Fruit fly (Drosophila melanogaster): ENCODE measurements around the gene rost.

The rost gene

DNA sequence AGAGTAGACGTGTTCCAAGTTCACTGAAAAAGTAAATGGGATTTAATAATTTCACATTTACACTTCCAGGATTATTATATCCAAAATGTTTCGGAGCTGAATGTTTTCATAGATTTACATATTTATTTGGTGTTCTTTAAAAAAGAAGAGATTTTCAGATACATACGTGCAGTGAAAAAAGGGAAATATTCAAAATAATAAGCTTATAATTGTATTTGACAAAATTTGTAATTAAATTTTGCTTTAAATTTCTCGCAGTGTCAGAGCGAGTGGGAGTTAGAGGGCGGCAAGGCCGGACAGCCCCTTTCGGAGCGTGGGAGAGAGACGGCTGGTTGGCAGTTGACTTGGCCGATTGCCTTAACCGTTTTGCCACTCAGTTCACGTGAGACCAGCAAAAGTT lies 52.3 kb downstream of the rost start, which contains the start of gene Tsp29Fb:
Gene Tsp29Fb (plus strand): TSS at position 388 of the 400 bp plus-strand sequence.
- TF ChIP-seq Eip78C (GFP tag) (peak; percentile 89), cyc (GFP tag; optimal IDR thresholded peaks at IDR 0.05) (peak; percentile 50), Eip93F (GFP tag; optimal IDR thresholded peaks at IDR 0.05) (no peak), CG3032 (tag; optimal IDR thresholded peaks at IDR 0.05) (no peak), salr (GFP tag; optimal IDR thresholded peaks at IDR 0.05) (peak in 1 of 2 experiments; percentile 40), CG8319 (GFP tag; optimal IDR thresholded peaks at IDR 0.05) (no peak), fd85E (GFP tag; optimal IDR thresholded peaks at IDR 0.05) (no peak), CG1621 (tag; optimal IDR thresholded peaks at IDR 0.05) (no peak), Hr39 (GFP tag; optimal IDR thresholded peaks at IDR 0.05) (peak; percentile 76), eg (GFP tag; IDR thresholded peaks at IDR 0.05) (peak; percentile 58; the same call in 2 of the 3 replicates), CG16779 (tag; optimal IDR thresholded peaks at IDR 0.05) (no peak), CG6792 (GFP tag; optimal IDR thresholded peaks at IDR 0.05) (peak; percentile 44), Smox (GFP tag; optimal IDR thresholded peaks at IDR 0.05) (peak; percentile 62), CG8632 (GFP tag; optimal IDR thresholded peaks at IDR 0.05) (peak; percentile 61), acj6 (GFP tag; optimal IDR thresholded peaks at IDR 0.05) (peak; percentile 63), CG10669 (GFP tag; optimal IDR thresholded peaks at IDR 0.05) (no peak), Blimp-1 (GFP tag; optimal IDR thresholded peaks at IDR 0.05) (peak; percentile 38), achi (GFP tag; optimal IDR thresholded peaks at IDR 0.05) (peak; percentile 49), CG11762 (GFP tag; optimal IDR thresholded peaks at IDR 0.05; ENCODE audit: insufficient read depth) (peak; percentile 23), CG8119 (GFP tag; IDR thresholded peaks at IDR 0.05) (peak; percentile 64), CG10631 (GFP tag; optimal IDR thresholded peaks at IDR 0.05) (peak; percentile 30), CG6854 (GFP tag; optimal IDR thresholded peaks at IDR 0.05) (no peak), fkh (GFP tag; optimal IDR thresholded peaks at IDR 0.05) (no peak), CG4318 (GFP tag; optimal IDR thresholded peaks at IDR 0.05) (no peak), vri (GFP tag; optimal IDR thresholded peaks at IDR 0.05) (peak; percentile 4), Sox14 (GFP tag; optimal IDR thresholded peaks at IDR 0.05) (peak; percentile 61), CG6276 (GFP tag; optimal IDR thresholded peaks at IDR 0.05) (no peak), CG7368 (GFP tag; optimal IDR thresholded peaks at IDR 0.05) (peak; percentile 39), spab (GFP tag; optimal IDR thresholded peaks at IDR 0.05) (no peak), topi (GFP tag; optimal IDR thresholded peaks at IDR 0.05) (peak; percentile 66), CG15336 (GFP tag; IDR thresholded peaks at IDR 0.05) (peak; percentile 53; the same call in 1 of the 2 replicates), CG3919 (GFP tag; optimal IDR thresholded peaks at IDR 0.05) (no peak), CG34406 (GFP tag; optimal IDR thresholded peaks at IDR 0.05) (peak; percentile 57), esn (GFP tag; optimal IDR thresholded peaks at IDR 0.05) (peak; percentile 75), CG9139 (GFP tag; optimal IDR thresholded peaks at IDR 0.05) (no peak), Sox102F (GFP tag; optimal IDR thresholded peaks at IDR 0.05) (peak; percentile 63), CG6163 (GFP tag; IDR thresholded peaks at IDR 0.05) (0 out of 3 replicates have a peak, but pooled peaks have one; percentile 30), CG11902 (GFP tag; optimal IDR thresholded peaks at IDR 0.05) (peak; percentile 20), CG31627 (GFP tag; optimal IDR thresholded peaks at IDR 0.05) (peak; percentile 71), svp (GFP tag) (peak; percentile 91), dac (GFP tag; optimal IDR thresholded peaks at IDR 0.05) (no peak), CG32006 (GFP tag; optimal IDR thresholded peaks at IDR 0.05) (peak; percentile 56), fd59A (GFP tag; optimal IDR thresholded peaks at IDR 0.05) (no peak), Met (GFP tag; optimal IDR thresholded peaks at IDR 0.05) (peak; percentile 76), Ets96B (tag; optimal IDR thresholded peaks at IDR 0.05) (no peak), pdm3 (GFP tag; optimal IDR thresholded peaks at IDR 0.05) (peak; percentile 65), CG6808 (GFP tag; optimal IDR thresholded peaks at IDR 0.05) (no peak), net (GFP tag; optimal IDR thresholded peaks at IDR 0.05) (peak; percentile 44), OdsH (GFP tag; optimal IDR thresholded peaks at IDR 0.05) (peak; percentile 58), Gug (GFP tag; IDR thresholded peaks at IDR 0.05) (0 out of 2 replicates have a peak, but pooled peaks have one; percentile 28), Sox15 (GFP tag; optimal IDR thresholded peaks at IDR 0.05) (peak; percentile 48), Eip75B (GFP tag; optimal IDR thresholded peaks at IDR 0.05) (peak; percentile 48)

Measured in whole organism, prepupa.